Worm (Caenorhabditis elegans) whole organism, L4/young adult: ENCODE results near the gene F15E6.6.

Experiments
- W03F9.2 ChIP-seq: fragments of 150-350 bp; optimal IDR thresholded peaks from 2 replicates; lab custom pipeline; 2014; ENCODE audit warnings: missing biosample characterization, missing genetic modification characterization
- dao-5 ChIP-seq: sonication (generic microtip); optimal IDR thresholded peaks from 2 replicates; lab custom pipeline; 2016; ENCODE audit warnings: missing genotype, missing genetic modification characterization, moderate library complexity, missing compliant biosample characterization

ce11 chrIV:4319473-4319872 lies 35.6 kb upstream of the F15E6.6 start:
- no peak for TF ChIP-seq dao-5 (tag; lab: Kevin White, UChicago)
- no peak for TF ChIP-seq W03F9.2 (tag; lab: Kevin White, UChicago)
